Worm (Caenorhabditis elegans) whole organism, late embryonic: ENCODE results near the gene C27H5.6.

Experiments
- F13H6.1 ChIP-seq: sonication (generic microtip); optimal IDR thresholded peaks from 2 replicates; lab custom pipeline; 2016; ENCODE audit warnings: missing genetic modification characterization, missing compliant biosample characterization
- K02D7.2 ChIP-seq: sonication (generic microtip); optimal IDR thresholded peaks from 2 replicates; lab custom pipeline; 2017; ENCODE audit warnings: mild to moderate bottlenecking, missing genetic modification characterization, missing compliant biosample characterization
- K09A11.1 ChIP-seq: sonication (generic microtip); optimal IDR thresholded peaks from 2 replicates; lab custom pipeline; 2017; ENCODE audit warnings: antibody characterized with exemption, mild to moderate bottlenecking, missing genetic modification characterization, missing compliant biosample characterization; ENCODE audit not compliant: insufficient read depth
- Y22D7AL.16 ChIP-seq: sonication (generic microtip); optimal IDR thresholded peaks from 2 replicates; lab custom pipeline; 2016; ENCODE audit warnings: missing genetic modification characterization, missing compliant biosample characterization
- ama-1 ChIP-seq: fragments of 150-350 bp; optimal IDR thresholded peaks from 2 replicates; lab custom pipeline; 2014
- ceh-18 ChIP-seq: sonication (generic microtip); optimal IDR thresholded peaks from 2 replicates; lab custom pipeline; 2016; ENCODE audit warnings: missing genetic modification characterization, missing compliant biosample characterization
- ceh-2 ChIP-seq: sonication (generic microtip); optimal IDR thresholded peaks from 2 replicates; lab custom pipeline; 2016; ENCODE audit warnings: missing genotype, missing genetic modification characterization, missing compliant biosample characterization
- ceh-22 ChIP-seq: sonication (generic microtip); optimal IDR thresholded peaks from 2 replicates; lab custom pipeline; 2017; ENCODE audit warnings: missing biosample characterization, missing genetic modification characterization
- ceh-24 ChIP-seq: sonication (generic microtip); optimal IDR thresholded peaks from 2 replicates; lab custom pipeline; 2016; ENCODE audit warnings: mild to moderate bottlenecking, missing genetic modification characterization, missing compliant biosample characterization
- ceh-30 ChIP-seq: fragments of 150-350 bp; optimal IDR thresholded peaks from 2 replicates; lab custom pipeline; 2014; ENCODE audit warnings: missing biosample characterization, missing genetic modification characterization
- ceh-34 ChIP-seq: sonication (generic microtip); optimal IDR thresholded peaks from 2 replicates; lab custom pipeline; 2016; ENCODE audit warnings: mild to moderate bottlenecking, missing genetic modification characterization, missing compliant biosample characterization
- ceh-6 ChIP-seq: fragments of 200-800 bp; sonication (Bioruptor generic); optimal IDR thresholded peaks from 2 replicates; lab custom pipeline; 2018; ENCODE audit warnings: mild to moderate bottlenecking, missing genetic modification characterization, missing compliant biosample characterization
- ceh-9 ChIP-seq: sonication (generic microtip); optimal IDR thresholded peaks from 2 replicates; lab custom pipeline; 2016; ENCODE audit warnings: mild to moderate bottlenecking, missing genetic modification characterization, inconsistent platforms, missing compliant biosample characterization
- dmd-4 ChIP-seq: sonication (generic microtip); optimal IDR thresholded peaks from 2 replicates; lab custom pipeline; 2016; ENCODE audit warnings: borderline replicate concordance, missing genetic modification characterization, missing compliant biosample characterization
- dve-1 ChIP-seq: sonication (generic microtip); optimal IDR thresholded peaks from 2 replicates; lab custom pipeline; 2017; ENCODE audit warnings: antibody characterized with exemption, mild to moderate bottlenecking, missing genetic modification characterization, missing compliant biosample characterization
- elt-4 ChIP-seq: sonication (generic microtip); optimal IDR thresholded peaks from 2 replicates; lab custom pipeline; 2016; ENCODE audit warnings: missing genetic modification characterization, missing compliant biosample characterization
- eyg-1 ChIP-seq: sonication (generic microtip); optimal IDR thresholded peaks from 2 replicates; lab custom pipeline; 2016; ENCODE audit warnings: missing genotype, missing genetic modification characterization, missing compliant biosample characterization
- fax-1 ChIP-seq: sonication (generic microtip); optimal IDR thresholded peaks from 2 replicates; lab custom pipeline; 2016; ENCODE audit warnings: missing genotype, missing genetic modification characterization, missing compliant biosample characterization
- fkh-10 ChIP-seq: fragments of 150-350 bp; optimal IDR thresholded peaks from 2 replicates; lab custom pipeline; 2014; ENCODE audit warnings: missing biosample characterization, missing genetic modification reagents, missing genetic modification characterization
- fkh-6 ChIP-seq: sonication (generic microtip); optimal IDR thresholded peaks from 2 replicates; lab custom pipeline; 2016; ENCODE audit warnings: missing genetic modification characterization, missing compliant biosample characterization
- gmeb-2 ChIP-seq: sonication (generic microtip); optimal IDR thresholded peaks from 2 replicates; lab custom pipeline; 2016; ENCODE audit warnings: missing genetic modification characterization, inconsistent platforms, missing compliant biosample characterization
- hlh-13 ChIP-seq: fragments of 200-800 bp; sonication (Bioruptor generic); optimal IDR thresholded peaks from 2 replicates; lab custom pipeline; 2018; ENCODE audit warnings: mild to moderate bottlenecking, missing genetic modification characterization, missing compliant biosample characterization
- hlh-30 ChIP-seq: sonication (generic microtip); optimal IDR thresholded peaks from 2 replicates; lab custom pipeline; 2017; ENCODE audit warnings: antibody characterized with exemption, missing genetic modification characterization, missing compliant biosample characterization; ENCODE audit not compliant: insufficient read depth
- hlh-8 ChIP-seq: sonication (generic microtip); optimal IDR thresholded peaks from 2 replicates; lab custom pipeline; 2016; ENCODE audit warnings: missing genotype, missing genetic modification characterization, missing compliant biosample characterization
- lin-11 ChIP-seq: fragments of 200-800 bp; sonication (Bioruptor generic); optimal IDR thresholded peaks from 2 replicates; lab custom pipeline; 2018; ENCODE audit warnings: mild to moderate bottlenecking, missing genetic modification characterization, missing compliant biosample characterization
- mec-3 ChIP-seq: sonication (generic microtip); optimal IDR thresholded peaks from 2 replicates; lab custom pipeline; 2016; ENCODE audit warnings: borderline replicate concordance, missing genetic modification characterization, missing compliant biosample characterization
- npax-4 ChIP-seq: sonication (generic microtip); optimal IDR thresholded peaks from 2 replicates; lab custom pipeline; 2016; ENCODE audit warnings: missing genetic modification characterization, missing compliant biosample characterization
- pha-2 ChIP-seq: sonication (generic microtip); optimal IDR thresholded peaks from 2 replicates; lab custom pipeline; 2017; ENCODE audit warnings: mild to moderate bottlenecking, missing genetic modification characterization, missing compliant biosample characterization
- pqm-1 ChIP-seq: sonication (generic microtip); optimal IDR thresholded peaks from 2 replicates; lab custom pipeline; 2016; ENCODE audit warnings: missing genetic modification characterization, missing compliant biosample characterization
- ref-2 ChIP-seq: sonication (generic microtip); optimal IDR thresholded peaks from 2 replicates; lab custom pipeline; 2016; ENCODE audit warnings: missing genetic modification characterization, missing compliant biosample characterization
- rnt-1 ChIP-seq: sonication (generic microtip); optimal IDR thresholded peaks from 2 replicates; lab custom pipeline; 2016; ENCODE audit warnings: missing genetic modification characterization, missing compliant biosample characterization
- sdc-2 ChIP-seq: sonication (generic microtip); optimal IDR thresholded peaks from 2 replicates; lab custom pipeline; 2016; ENCODE audit warnings: missing genotype, missing genetic modification characterization, missing compliant biosample characterization
- sox-2 ChIP-seq: fragments of 200-800 bp; sonication (Bioruptor generic); IDR thresholded peaks from 2 replicates; pipeline ENCODE4 v1.3.6; 2022; ENCODE audit warnings: missing genetic modification reagents, missing genetic modification characterization, missing compliant biosample characterization
- sox-4 ChIP-seq: sonication (generic microtip); optimal IDR thresholded peaks from 2 replicates; lab custom pipeline; 2017; ENCODE audit warnings: mild to moderate bottlenecking, missing genetic modification characterization, inconsistent platforms, missing compliant biosample characterization
- syd-9 ChIP-seq: sonication (generic microtip); optimal IDR thresholded peaks from 2 replicates; lab custom pipeline; 2016; ENCODE audit warnings: mild to moderate bottlenecking, missing genetic modification characterization, moderate library complexity, missing compliant biosample characterization
- tbx-2 ChIP-seq: sonication (generic microtip); optimal IDR thresholded peaks from 2 replicates; lab custom pipeline; 2016; ENCODE audit warnings: missing genetic modification characterization, missing compliant biosample characterization
- ttx-3 ChIP-seq: sonication (generic microtip); optimal IDR thresholded peaks from 2 replicates; lab custom pipeline; 2016; ENCODE audit warnings: missing genetic modification reagents, missing genetic modification characterization, missing compliant biosample characterization
- unc-3 ChIP-seq, 2 experiments: fragments of 200-800 bp in 1 of 2; sonication (Bioruptor generic) in 1 of 2; sonication (generic microtip) in 1 of 2; conservative IDR thresholded peaks in 1 of 2; optimal IDR thresholded peaks in 1 of 2; 2 replicates each; pipeline versions ENCODE4 v1.3.6 to Lab custom; 2016 to 2022; ENCODE audit warnings: missing compliant biosample characterization in 2 of 2, missing genetic modification characterization in 2 of 2, missing genetic modification reagents in 1 of 2
- ztf-16 ChIP-seq: sonication (generic microtip); optimal IDR thresholded peaks from 2 replicates; lab custom pipeline; 2017; ENCODE audit warnings: missing genetic modification characterization, missing compliant biosample characterization

The C27H5.6 gene

DNA sequence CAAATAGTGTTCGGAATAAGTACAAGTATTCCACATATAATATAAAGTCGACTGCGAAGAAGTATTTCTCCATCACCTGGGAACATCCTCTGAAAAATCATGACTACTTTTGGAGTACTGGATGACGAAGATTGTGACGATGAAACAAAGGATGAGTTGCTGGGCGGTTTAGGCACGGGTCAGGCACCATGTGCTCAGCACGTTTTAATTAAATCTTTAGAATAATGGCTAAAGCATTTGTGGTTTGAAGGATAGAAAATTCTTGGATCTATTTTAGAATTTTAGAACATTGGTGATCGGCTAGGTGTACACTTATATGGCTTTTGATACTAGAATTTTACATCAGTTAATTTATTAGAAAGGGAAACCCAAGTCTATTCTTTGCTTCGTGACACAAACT lies at the start of gene C27H5.6:
TSS of gene C27H5.6 (minus strand) at position 101 of the 400 bp plus-strand sequence.
- TF ChIP-seq dve-1 (tag; lab: Kevin White, UChicago) (no peak), hlh-30 (tag; lab: Kevin White, UChicago) (no peak), sdc-2 (no peak), ceh-2 (no peak), gmeb-2 (tag; lab: Kevin White, UChicago) (no peak), K02D7.2 (tag; lab: Kevin White, UChicago) (no peak), F13H6.1 (tag; lab: Kevin White, UChicago) (no peak), ztf-16 (tag; lab: Kevin White, UChicago) (no peak), ttx-3 (tag; lab: Kevin White, UChicago) (no peak), sox-4 (tag; lab: Kevin White, UChicago) (no peak), elt-4 (tag; lab: Kevin White, UChicago) (no peak), fkh-10 (GFP tag; lab: Kevin White, UChicago) (no peak), dmd-4 (tag; lab: Kevin White, UChicago) (no peak), ceh-9 (no peak), K09A11.1 (tag; lab: Kevin White, UChicago) (no peak), pqm-1 (tag; lab: Kevin White, UChicago) (no peak)

DNA sequence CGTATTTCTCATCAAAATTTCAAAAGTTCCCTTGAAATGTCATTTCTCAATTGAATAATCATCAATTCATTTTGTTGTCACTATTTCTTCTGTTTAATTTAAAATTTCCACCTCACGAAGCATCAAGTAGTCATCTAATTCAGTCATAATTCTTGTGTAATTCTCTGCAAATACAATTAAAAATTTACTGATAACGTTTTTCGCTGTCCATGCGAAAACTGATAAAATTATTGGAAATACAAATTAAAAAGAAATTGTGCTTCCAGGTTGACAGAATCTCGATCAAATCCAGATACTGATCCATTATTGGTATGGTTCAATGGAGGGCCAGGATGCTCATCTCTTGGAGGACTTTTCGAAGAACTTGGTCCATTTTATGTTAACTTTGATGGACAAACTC lies 46.3 kb upstream of the C27H5.6 start:
- TF ChIP-seq fax-1 (tag; lab: Kevin White, UChicago) (no peak), ceh-24 (no peak), Y22D7AL.16 (tag; lab: Kevin White, UChicago) (no peak), hlh-13 (no peak)
- TF ChIP-seq, all 69 proteins: peak for 0

DNA sequence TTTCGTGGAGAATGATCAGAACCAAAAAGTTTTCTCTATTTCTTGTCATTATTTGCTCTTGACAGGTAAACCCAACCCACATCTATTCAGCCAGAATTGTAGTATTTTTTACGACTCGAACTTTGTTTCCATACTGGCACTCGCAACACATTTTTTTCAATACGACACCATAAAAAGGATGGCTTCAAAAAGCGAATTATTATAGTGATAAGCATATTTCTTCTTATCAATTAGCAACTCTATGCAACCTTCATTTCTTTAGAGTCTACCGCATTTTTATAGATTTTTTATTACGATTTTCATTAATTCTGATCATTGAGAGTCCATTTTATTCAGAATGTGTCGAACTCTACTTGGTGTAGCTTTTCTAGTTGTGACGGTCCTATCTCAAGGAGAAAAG lies 45.5 kb upstream of the C27H5.6 start, which contains the start of gene ctsa-3.1:
TSS of gene ctsa-3.1 (plus strand) at position 337 of the 400 bp plus-strand sequence.
- no peak for TF ChIP-seq lin-11 (tag; lab: Kevin White, UChicago)
- no peak for TF ChIP-seq fkh-10 (GFP tag; lab: Kevin White, UChicago)
- no peak for TF ChIP-seq hlh-8 (tag; lab: Kevin White, UChicago)
- TF ChIP-seq unc-3 (GFP tag; conservative IDR thresholded peaks at IDR 0.05; lab: Robert Waterston, UW) = no peak
- no peak for TF ChIP-seq unc-3 (tag; optimal IDR thresholded peaks at IDR 0.05; lab: Kevin White, UChicago)
- TF ChIP-seq ceh-34 = no peak
- TF ChIP-seq Y22D7AL.16 (tag; lab: Kevin White, UChicago) = no peak
- no peak for TF ChIP-seq ceh-6 (GFP tag; lab: Kevin White, UChicago)
- no peak for TF ChIP-seq ama-1 (lab: Kevin White, UChicago)
- TF ChIP-seq ceh-2 = no peak
- TF ChIP-seq syd-9 = no peak
- TF ChIP-seq mec-3 (tag; lab: Kevin White, UChicago) = no peak
- TF ChIP-seq pqm-1 (tag; lab: Kevin White, UChicago) = no peak
- no peak for TF ChIP-seq sox-2
- TF ChIP-seq ceh-22 (tag; lab: Kevin White, UChicago) = no peak
- no peak for TF ChIP-seq rnt-1 (tag; lab: Kevin White, UChicago)
- no peak for TF ChIP-seq eyg-1
- no peak for TF ChIP-seq ref-2 (tag; lab: Kevin White, UChicago)
- no peak for TF ChIP-seq npax-4 (tag; lab: Kevin White, UChicago)

DNA sequence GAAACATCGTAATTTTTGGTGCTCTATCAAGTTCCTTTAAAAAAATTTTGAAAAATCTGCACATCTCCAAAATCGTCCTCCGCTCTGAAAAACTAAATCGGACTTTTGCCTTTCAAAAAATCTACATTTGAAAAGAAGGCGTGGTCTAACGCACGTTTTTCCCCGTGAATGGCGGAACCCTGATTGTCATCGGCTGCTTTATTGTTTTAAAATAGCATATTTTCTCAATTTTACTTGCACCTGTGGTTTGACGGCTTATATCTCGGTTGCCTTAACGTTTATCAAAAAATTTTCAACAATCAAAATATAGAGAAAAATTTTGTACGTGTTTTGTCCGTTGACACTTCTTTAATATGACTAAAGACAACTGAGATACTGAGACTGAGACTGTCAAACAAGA lies 44.9 kb upstream of the C27H5.6 start:
- no peak for TF ChIP-seq ceh-18
- TF ChIP-seq pha-2 (tag; lab: Kevin White, UChicago) = no peak
- TF ChIP-seq fkh-6 = no peak
- no peak for TF ChIP-seq elt-4 (tag; lab: Kevin White, UChicago)
- TF ChIP-seq sox-4 (tag; lab: Kevin White, UChicago) = no peak
- no peak for TF ChIP-seq dve-1 (tag; lab: Kevin White, UChicago)
- no peak for TF ChIP-seq ceh-34
- no peak for TF ChIP-seq tbx-2
- TF ChIP-seq ceh-30 = no peak
